Worm (Caenorhabditis elegans) whole organism, late embryonic: ENCODE data around the gene pmt-1.

Experiments used
- F13H6.1 ChIP-seq: sonication (generic microtip); optimal IDR thresholded peaks from 2 replicates; lab custom pipeline; 2016; ENCODE audit warnings: missing genetic modification characterization, missing compliant biosample characterization
- ama-1 ChIP-seq: fragments of 150-350 bp; optimal IDR thresholded peaks from 2 replicates; lab custom pipeline; 2014
- ceh-18 ChIP-seq: sonication (generic microtip); optimal IDR thresholded peaks from 2 replicates; lab custom pipeline; 2016; ENCODE audit warnings: missing genetic modification characterization, missing compliant biosample characterization
- elt-4 ChIP-seq: sonication (generic microtip); optimal IDR thresholded peaks from 2 replicates; lab custom pipeline; 2016; ENCODE audit warnings: missing genetic modification characterization, missing compliant biosample characterization
- fkh-10 ChIP-seq: fragments of 150-350 bp; optimal IDR thresholded peaks from 2 replicates; lab custom pipeline; 2014; ENCODE audit warnings: missing biosample characterization, missing genetic modification reagents, missing genetic modification characterization
- hlh-6 ChIP-seq: sonication (generic microtip); optimal IDR thresholded peaks from 2 replicates; lab custom pipeline; 2016; ENCODE audit warnings: missing genotype, missing genetic modification characterization, missing compliant biosample characterization
- nfya-1 ChIP-seq: sonication (generic microtip); optimal IDR thresholded peaks from 2 replicates; lab custom pipeline; 2017; ENCODE audit warnings: missing genetic modification characterization, mild to moderate bottlenecking, missing compliant biosample characterization, antibody characterized with exemption, moderate library complexity
- pha-4 ChIP-seq: fragments of 150-350 bp; optimal IDR thresholded peaks from 2 replicates; lab custom pipeline; 2018; ENCODE audit warnings: missing biosample characterization, missing genetic modification reagents, missing genetic modification characterization

DNA sequence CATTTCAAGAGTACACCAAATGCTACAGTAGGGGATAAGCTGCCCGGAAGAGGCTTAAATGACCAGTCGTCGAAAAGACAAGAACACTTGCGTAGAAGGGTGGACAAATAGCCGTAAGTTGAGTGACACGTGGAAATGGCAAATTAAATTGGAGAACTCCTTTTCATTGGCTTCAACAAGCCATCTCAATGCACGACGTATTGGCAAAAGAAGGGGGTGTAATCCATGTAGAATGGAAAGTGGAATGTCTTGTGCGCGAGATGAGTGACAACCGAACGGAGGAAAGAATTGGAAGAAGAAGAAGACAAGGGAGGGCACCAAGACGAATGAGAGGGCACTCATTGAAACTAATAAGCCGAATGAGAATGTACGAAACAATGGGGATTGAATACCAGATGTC lies 53.7 kb downstream of the pmt-1 start:
- TF ChIP-seq ama-1 (lab: Kevin White, UChicago) (no peak), pha-4 (tag; lab: Kevin White, UChicago) (no peak), hlh-6 (tag; lab: Kevin White, UChicago) (no peak), fkh-10 (GFP tag; lab: Kevin White, UChicago) (no peak), nfya-1 (tag; lab: Kevin White, UChicago) (no peak), ceh-18 (tag; lab: Kevin White, UChicago) (no peak), elt-4 (tag; lab: Kevin White, UChicago) (no peak), F13H6.1 (tag; lab: Kevin White, UChicago) (no peak)
